Worm (Caenorhabditis elegans): ENCODE measurements around the gene F56H9.6.

F56H9.6 gene

DNA sequence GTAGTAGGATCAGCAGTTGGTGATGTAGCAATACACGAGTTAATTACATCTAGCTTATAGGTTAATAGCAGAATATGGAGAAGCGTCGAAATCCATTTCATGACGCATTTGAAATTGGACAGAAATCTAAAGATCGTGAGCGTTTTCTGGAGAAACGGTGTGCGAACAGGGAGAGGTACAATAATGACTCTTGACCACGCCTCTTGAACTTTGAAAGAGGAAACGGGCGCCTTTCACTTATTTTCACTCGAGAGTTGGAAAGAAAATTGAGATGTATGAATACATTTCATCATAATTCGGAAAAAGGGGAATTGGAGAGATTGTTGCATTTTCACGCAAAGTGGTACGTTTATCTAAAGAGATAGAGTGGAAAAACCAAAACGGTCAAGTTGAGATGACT lies at the start of gene F56H9.6:
Gene F56H9.6, minus strand, starts transcription at position 101 of the 400 bp plus-strand sequence.
- TF ChIP-seq sem-2 (GFP tag; optimal IDR thresholded peaks at IDR 0.05): no peak
- TF ChIP-seq bed-3 (GFP tag; optimal IDR thresholded peaks at IDR 0.05): no peak
- TF ChIP-seq pha-4 (tag; optimal IDR thresholded peaks at IDR 0.05): no peak
- TF ChIP-seq drap-1 (GFP tag; optimal IDR thresholded peaks at IDR 0.05): no peak
- no peak for TF ChIP-seq sptf-1 (tag; optimal IDR thresholded peaks at IDR 0.05)
- no peak for TF ChIP-seq unc-39 (tag; optimal IDR thresholded peaks at IDR 0.05)
- no peak for TF ChIP-seq blmp-1 (tag; optimal IDR thresholded peaks at IDR 0.05)
- TF ChIP-seq cnd-1 (tag; optimal IDR thresholded peaks at IDR 0.05): no peak
- TF ChIP-seq M03D4.4 (tag; optimal IDR thresholded peaks at IDR 0.05): no peak
- TF ChIP-seq nhr-76 (tag; optimal IDR thresholded peaks at IDR 0.05): no peak
- TF ChIP-seq lsy-2 (tag; optimal IDR thresholded peaks at IDR 0.05): no peak
- TF ChIP-seq mls-2 (tag; optimal IDR thresholded peaks at IDR 0.05): no peak
- TF ChIP-seq hlh-1 (tag; optimal IDR thresholded peaks at IDR 0.05): no peak
- TF ChIP-seq unc-62 (GFP tag; optimal IDR thresholded peaks at IDR 0.05): no peak
- TF ChIP-seq nhr-2 (tag; optimal IDR thresholded peaks at IDR 0.05): no peak
- TF ChIP-seq ceh-43 (GFP tag; optimal IDR thresholded peaks at IDR 0.05): no peak
- TF ChIP-seq ham-2 (GFP tag; optimal IDR thresholded peaks at IDR 0.05): no peak

ce11 chrV:12679292-12679691 lies 49.6 kb upstream of the F56H9.6 start:
- TF ChIP-seq ztf-11 (tag; optimal IDR thresholded peaks at IDR 0.05): no peak
- no peak for TF ChIP-seq mls-2 (tag; optimal IDR thresholded peaks at IDR 0.05)
- no peak for TF ChIP-seq sptf-1 (tag; optimal IDR thresholded peaks at IDR 0.05)
- no peak for TF ChIP-seq ces-1 (GFP tag; optimal IDR thresholded peaks at IDR 0.05)
- no peak for TF ChIP-seq tbx-8 (GFP tag; optimal IDR thresholded peaks at IDR 0.05)
- TF ChIP-seq ham-2 (GFP tag; optimal IDR thresholded peaks at IDR 0.05): no peak
- no peak for TF ChIP-seq elt-1 (tag; optimal IDR thresholded peaks at IDR 0.05; ENCODE audit: borderline replicate concordance, insufficient read depth)
- TF ChIP-seq sem-2 (GFP tag; optimal IDR thresholded peaks at IDR 0.05): no peak
- TF ChIP-seq nhr-237 (tag; optimal IDR thresholded peaks at IDR 0.05): no peak
- TF ChIP-seq snpc-4 (tag; optimal IDR thresholded peaks at IDR 0.05): no peak

ce11 chrV:12676299-12676698 lies 46.7 kb upstream of the F56H9.6 start:
- TF ChIP-seq lsy-2 (tag; optimal IDR thresholded peaks at IDR 0.05) (no peak), snpc-4 (tag; optimal IDR thresholded peaks at IDR 0.05) (no peak), unc-62 (GFP tag; optimal IDR thresholded peaks at IDR 0.05) (no peak)

ce11 chrV:12673745-12674144 lies 44.1 kb upstream of the F56H9.6 start:
- TF ChIP-seq ham-2 (GFP tag; optimal IDR thresholded peaks at IDR 0.05): no peak
- TF ChIP-seq elt-3 (tag; optimal IDR thresholded peaks at IDR 0.05): no peak
- no peak for TF ChIP-seq nhr-12 (tag; optimal IDR thresholded peaks at IDR 0.05)
- no peak for TF ChIP-seq nhr-2 (tag; optimal IDR thresholded peaks at IDR 0.05)
- no peak for TF ChIP-seq flh-1 (GFP tag; optimal IDR thresholded peaks at IDR 0.05)
- TF ChIP-seq nhr-28 (tag; optimal IDR thresholded peaks at IDR 0.05): no peak
- no peak for TF ChIP-seq elt-1 (tag; optimal IDR thresholded peaks at IDR 0.05; ENCODE audit: borderline replicate concordance, insufficient read depth)
- no peak for TF ChIP-seq ztf-11 (tag; optimal IDR thresholded peaks at IDR 0.05)
- no peak for TF ChIP-seq tbx-8 (GFP tag; optimal IDR thresholded peaks at IDR 0.05)
- no peak for TF ChIP-seq unc-62 (GFP tag; optimal IDR thresholded peaks at IDR 0.05)
- TF ChIP-seq ceh-39 (tag; optimal IDR thresholded peaks at IDR 0.05): no peak
- TF ChIP-seq bed-3 (GFP tag; optimal IDR thresholded peaks at IDR 0.05): no peak
- TF ChIP-seq lin-32 (GFP tag; optimal IDR thresholded peaks at IDR 0.05): no peak
- TF ChIP-seq hlh-1 (tag; optimal IDR thresholded peaks at IDR 0.05): no peak
- no peak for TF ChIP-seq pha-4 (tag; optimal IDR thresholded peaks at IDR 0.05)
- TF ChIP-seq drap-1 (GFP tag; optimal IDR thresholded peaks at IDR 0.05): no peak
- no peak for TF ChIP-seq unc-39 (tag; optimal IDR thresholded peaks at IDR 0.05)
- no peak for TF ChIP-seq sem-2 (GFP tag; optimal IDR thresholded peaks at IDR 0.05)
- no peak for TF ChIP-seq blmp-1 (tag; optimal IDR thresholded peaks at IDR 0.05)
- TF ChIP-seq lin-13 (tag; optimal IDR thresholded peaks at IDR 0.05): no peak

DNA sequence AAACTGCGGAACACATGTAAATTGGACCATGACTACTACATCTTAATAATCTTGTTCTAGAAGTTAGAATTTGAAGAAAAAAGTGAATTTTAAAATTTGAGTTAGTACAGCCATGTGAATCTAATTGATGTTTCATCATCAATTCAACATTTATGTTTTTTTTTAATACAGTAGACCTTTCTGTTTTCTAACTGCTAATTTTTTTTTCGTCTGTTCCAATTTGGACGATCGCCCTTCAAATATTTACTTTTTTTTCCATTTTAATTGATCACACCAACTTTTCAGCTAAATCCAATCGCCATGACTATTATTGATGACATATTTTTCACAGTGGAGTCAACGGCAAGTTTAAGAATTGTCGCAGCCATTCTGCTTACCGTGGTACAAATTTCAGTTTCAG lies 41.0 kb upstream of the F56H9.6 start, which contains the start of gene srx-116:
Gene srx-116, plus strand, starts transcription at position 301 of the 400 bp plus-strand sequence.
- TF ChIP-seq lsy-2 (tag; optimal IDR thresholded peaks at IDR 0.05): no peak
- no peak for TF ChIP-seq ceh-83 (GFP tag; optimal IDR thresholded peaks at IDR 0.05)
- no peak for TF ChIP-seq M03D4.4 (tag; optimal IDR thresholded peaks at IDR 0.05)
- no peak for TF ChIP-seq ceh-43 (GFP tag; optimal IDR thresholded peaks at IDR 0.05)
- TF ChIP-seq hlh-1 (tag; optimal IDR thresholded peaks at IDR 0.05): no peak
- TF ChIP-seq mep-1 (tag; optimal IDR thresholded peaks at IDR 0.05): no peak
- TF ChIP-seq cnd-1 (tag; optimal IDR thresholded peaks at IDR 0.05): no peak
- TF ChIP-seq nhr-28 (tag; optimal IDR thresholded peaks at IDR 0.05): no peak
- TF ChIP-seq flh-1 (GFP tag; optimal IDR thresholded peaks at IDR 0.05): no peak
- no peak for TF ChIP-seq elt-1 (tag; optimal IDR thresholded peaks at IDR 0.05; ENCODE audit: borderline replicate concordance, insufficient read depth)
- no peak for TF ChIP-seq ces-1 (GFP tag; optimal IDR thresholded peaks at IDR 0.05)

Measured in whole organism, mixed stage, embryonic.